Fruit fly (Drosophila melanogaster): ENCODE results near the gene Frq2.

DNA sequence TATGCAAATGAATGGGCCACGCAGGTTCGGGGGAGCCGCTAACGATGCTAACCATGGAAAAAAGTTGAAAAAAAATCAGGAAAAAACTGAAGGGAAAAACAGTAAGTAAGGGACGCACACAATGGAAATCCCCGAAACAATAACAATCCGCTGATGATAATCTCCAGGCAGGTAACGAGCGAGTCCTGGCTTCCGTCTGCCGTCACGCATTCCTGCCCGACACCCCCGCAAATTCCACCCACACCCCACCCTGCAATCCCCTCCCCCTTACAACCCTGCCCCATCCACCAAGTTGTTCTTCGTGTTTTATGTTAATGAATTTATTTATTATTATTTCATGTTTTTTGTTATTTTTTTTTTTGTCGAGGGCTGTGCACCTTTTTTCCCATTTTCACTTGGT is 26.1 kb upstream of the Frq2 start:
- TF ChIP-seq HLH106 (tag; optimal IDR thresholded peaks at IDR 0.05) (no peak), Hr78 (GFP tag; optimal IDR thresholded peaks at IDR 0.05) (no peak), brk (GFP tag; optimal IDR thresholded peaks at IDR 0.05) (no peak)

Data from whole organism, wandering third instar larva.